Fruit fly (Drosophila melanogaster) whole organism: ENCODE results near the gene CG14877.

ENCODE experiments used
- CG8478 ChIP-seq: fragments of >200 bp; optimal IDR thresholded peaks from 2 replicates; lab custom pipeline; 2018; ENCODE audit warnings: inconsistent platforms
- pan ChIP-seq: fragments of >200 bp; optimal IDR thresholded peaks from 2 replicates; lab custom pipeline; 2017
- psq ChIP-seq: fragments of >200 bp; optimal IDR thresholded peaks from 2 replicates; lab custom pipeline; 2017
- usp ChIP-seq: fragments of >200 bp; optimal IDR thresholded peaks from 2 replicates; lab custom pipeline; 2017; ENCODE audit warnings: missing biosample characterization, missing genetic modification characterization, mixed read lengths

DNA sequence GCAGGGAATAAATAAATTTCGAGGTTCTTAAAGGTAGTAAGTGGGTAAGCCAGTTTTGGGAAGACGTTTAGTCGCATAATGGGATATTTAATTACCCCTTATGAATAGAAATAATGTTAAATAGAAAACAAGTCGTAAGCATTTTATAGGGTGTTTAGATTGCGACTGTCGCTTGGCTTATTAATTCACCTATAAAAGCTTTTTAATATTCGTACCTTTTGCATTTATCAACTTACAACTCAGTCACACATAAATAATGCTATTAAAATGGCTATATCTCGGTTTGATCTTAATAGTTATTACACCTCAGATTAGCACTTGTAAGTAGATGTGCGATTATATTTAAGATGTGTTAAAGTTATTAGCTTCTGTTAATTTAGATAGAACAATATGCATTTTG lies 29.5 kb upstream of the CG14877 start, which contains the start of gene CG34276:
- no peak for TF ChIP-seq psq (lab: Kevin White, UChicago)
- no peak for TF ChIP-seq CG8478
- TF ChIP-seq usp, result no peak
- no peak for TF ChIP-seq pan (lab: Kevin White, UChicago)
